Fruit fly (Drosophila melanogaster): ENCODE results near the gene Daao2.

Daao2 gene

dm6 chr2L:6794956-6795522, 7.8 kb upstream of the Daao2 start (continued):
- no peak for TF ChIP-seq CG3995 (GFP tag; optimal IDR thresholded peaks at IDR 0.05)
- TF ChIP-seq pb (GFP tag; optimal IDR thresholded peaks at IDR 0.05): no peak
- TF ChIP-seq dmrt11E (tag; optimal IDR thresholded peaks at IDR 0.05): peak; percentile 31
- peak; percentile 46 for TF ChIP-seq lab (GFP tag; optimal IDR thresholded peaks at IDR 0.05)
- TF ChIP-seq amos (GFP tag; IDR thresholded peaks at IDR 0.05; ENCODE audit: partially characterized antibody): no peak
- no peak for TF ChIP-seq crp (GFP tag; optimal IDR thresholded peaks at IDR 0.05)
- TF ChIP-seq MBD-R2 (GFP tag; IDR thresholded peaks at IDR 0.05): 0 out of 2 replicates have a peak, but pooled peaks have one; percentile 8
- TF ChIP-seq Sox102F (GFP tag; optimal IDR thresholded peaks at IDR 0.05): peak; percentile 32
- TF ChIP-seq CG30431 (GFP tag; optimal IDR thresholded peaks at IDR 0.05): peak; percentile 31
- peak; percentile 26; the same call in 1 of the 2 replicates for TF ChIP-seq NFAT (GFP tag; IDR thresholded peaks at IDR 0.05)
- peak; percentile 24 for TF ChIP-seq CG13624 (GFP tag; optimal IDR thresholded peaks at IDR 0.05)
- 0 out of 2 replicates have a peak, but pooled peaks have one; percentile 18 for TF ChIP-seq ttk (GFP tag; IDR thresholded peaks at IDR 0.05)
- TF ChIP-seq lola (GFP tag; optimal IDR thresholded peaks at IDR 0.05): no peak
- peak; percentile 16 for TF ChIP-seq CG15269 (tag; optimal IDR thresholded peaks at IDR 0.05)
- TF ChIP-seq nmo (GFP tag; optimal IDR thresholded peaks at IDR 0.05): peak; percentile 35
- no peak for TF ChIP-seq CG12299 (tag; optimal IDR thresholded peaks at IDR 0.05)
- peak; percentile 13 for TF ChIP-seq lilli (GFP tag; optimal IDR thresholded peaks at IDR 0.05)
- TF ChIP-seq zen2 (GFP tag; IDR thresholded peaks at IDR 0.05; ENCODE audit: partially characterized antibody): no peak
- TF ChIP-seq CG4424 (GFP tag; optimal IDR thresholded peaks at IDR 0.05): no peak
- no peak for TF ChIP-seq NK7.1 (GFP tag; optimal IDR thresholded peaks at IDR 0.05)
- peak; percentile 37 for TF ChIP-seq CG7556 (GFP tag; optimal IDR thresholded peaks at IDR 0.05)
- TF ChIP-seq E2f1 (GFP tag; IDR thresholded peaks at IDR 0.05): 0 out of 2 replicates have a peak, but pooled peaks have one; percentile 28
- TF ChIP-seq CG18262 (tag; optimal IDR thresholded peaks at IDR 0.05): peak; percentile 5
- TF ChIP-seq CG10654 (GFP tag; optimal IDR thresholded peaks at IDR 0.05): no peak
- no peak for TF ChIP-seq CG8290 (GFP tag; optimal IDR thresholded peaks at IDR 0.05)
- peak in 1 of 2 experiments; percentile 26 for TF ChIP-seq CG8290 (tag; optimal IDR thresholded peaks at IDR 0.05)
- peak; percentile 41 for TF ChIP-seq CG9727 (GFP tag; optimal IDR thresholded peaks at IDR 0.05)
- TF ChIP-seq CG1603 (tag; optimal IDR thresholded peaks at IDR 0.05): peak; percentile 27
- TF ChIP-seq CG6254 (GFP tag; optimal IDR thresholded peaks at IDR 0.05): no peak
- peak; percentile 24 for TF ChIP-seq bab2 (GFP tag; optimal IDR thresholded peaks at IDR 0.05)
- no peak for TF ChIP-seq sima (GFP tag; optimal IDR thresholded peaks at IDR 0.05)
- TF ChIP-seq CG18011 (GFP tag; optimal IDR thresholded peaks at IDR 0.05): no peak
- TF ChIP-seq esg (GFP tag; conservative IDR thresholded peaks at IDR 0.05): 0 out of 2 replicates have a peak, but pooled peaks have one; percentile 16
- TF ChIP-seq da (GFP tag; optimal IDR thresholded peaks at IDR 0.05): no peak
- TF ChIP-seq schlank (tag; optimal IDR thresholded peaks at IDR 0.05): no peak
- peak; percentile 19 for TF ChIP-seq HLH54F (GFP tag; optimal IDR thresholded peaks at IDR 0.05)
- peak; percentile 0 for TF ChIP-seq CG16815 (GFP tag; optimal IDR thresholded peaks at IDR 0.05)
- peak in 1 of 2 experiments; percentile 4 for TF ChIP-seq dpn (GFP tag; optimal IDR thresholded peaks at IDR 0.05)
- TF ChIP-seq Xrp1 (GFP tag; IDR thresholded peaks at IDR 0.05): peak; percentile 37; the same call in 1 of the 2 replicates
- TF ChIP-seq bsh (GFP tag; optimal IDR thresholded peaks at IDR 0.05): peak in 1 of 2 experiments; percentile 7
- TF ChIP-seq vvl (GFP tag; IDR thresholded peaks at IDR 0.05): no peak
- TF ChIP-seq CG15601 (tag; optimal IDR thresholded peaks at IDR 0.05): peak; percentile 80
- 0 out of 2 replicates have a peak, but pooled peaks have one; percentile 43 for TF ChIP-seq sim (GFP tag; IDR thresholded peaks at IDR 0.05)
- no peak for TF ChIP-seq ewg (GFP tag; optimal IDR thresholded peaks at IDR 0.05)
- TF ChIP-seq tin (GFP tag; optimal IDR thresholded peaks at IDR 0.05): peak; percentile 35
- TF ChIP-seq CG2678 (tag; optimal IDR thresholded peaks at IDR 0.05): peak; percentile 28
- peak in 1 of 2 experiments; percentile 29 for TF ChIP-seq Hr51 (GFP tag; optimal IDR thresholded peaks at IDR 0.05)
- no peak for TF ChIP-seq B-H2 (GFP tag; optimal IDR thresholded peaks at IDR 0.05)
- TF ChIP-seq Sry-β (GFP tag; optimal IDR thresholded peaks at IDR 0.05): no peak

Data from whole organism, embryonic.